Fruit fly (Drosophila melanogaster): Measurements from ENCODE around the gene nerfin-2.

Gene nerfin-2

dm6 chr3R:10114915-10115534 is 44.1 kb downstream of the nerfin-2 start (continued):
- TF ChIP-seq CG8632 (GFP tag; optimal IDR thresholded peaks at IDR 0.05) = no peak
- no peak for TF ChIP-seq Sox15 (GFP tag; optimal IDR thresholded peaks at IDR 0.05)
- TF ChIP-seq Eip78C (GFP tag) = peak; percentile 79
- TF ChIP-seq acj6 (GFP tag; optimal IDR thresholded peaks at IDR 0.05) = no peak
- TF ChIP-seq vri (GFP tag; optimal IDR thresholded peaks at IDR 0.05) = no peak
- TF ChIP-seq CG10669 (GFP tag; optimal IDR thresholded peaks at IDR 0.05) = peak; percentile 18
- no peak for TF ChIP-seq Hr4 (GFP tag; optimal IDR thresholded peaks at IDR 0.05)
- no peak for TF ChIP-seq CG11902 (GFP tag; optimal IDR thresholded peaks at IDR 0.05)
- no peak for TF ChIP-seq CG1621 (tag; optimal IDR thresholded peaks at IDR 0.05)
- TF ChIP-seq Eip93F (GFP tag; optimal IDR thresholded peaks at IDR 0.05) = no peak
- TF ChIP-seq spab (GFP tag; optimal IDR thresholded peaks at IDR 0.05) = peak; percentile 14
- no peak for TF ChIP-seq CG6163 (GFP tag; IDR thresholded peaks at IDR 0.05)
- TF ChIP-seq Ets96B (tag; optimal IDR thresholded peaks at IDR 0.05) = no peak
- no peak for TF ChIP-seq Hr39 (GFP tag; optimal IDR thresholded peaks at IDR 0.05)
- TF ChIP-seq svp (GFP tag) = peak; percentile 63
- TF ChIP-seq fd59A (GFP tag; optimal IDR thresholded peaks at IDR 0.05) = no peak
- peak; percentile 56 to 65 for TF ChIP-seq ss (GFP tag; optimal IDR thresholded peaks at IDR 0.05)
- no peak for TF ChIP-seq CG16779 (tag; optimal IDR thresholded peaks at IDR 0.05)
- TF ChIP-seq CG3032 (tag; optimal IDR thresholded peaks at IDR 0.05) = no peak
- TF ChIP-seq Met (GFP tag; optimal IDR thresholded peaks at IDR 0.05) = no peak

- TF ChIP-seq CG4318 (GFP tag; optimal IDR thresholded peaks at IDR 0.05) (no peak), Sox102F (GFP tag; optimal IDR thresholded peaks at IDR 0.05) (no peak), eg (GFP tag; IDR thresholded peaks at IDR 0.05) (no peak), fkh (GFP tag; optimal IDR thresholded peaks at IDR 0.05) (no peak), CG31627 (GFP tag; optimal IDR thresholded peaks at IDR 0.05) (no peak), salr (GFP tag; optimal IDR thresholded peaks at IDR 0.05) (no peak), CG8319 (GFP tag; optimal IDR thresholded peaks at IDR 0.05) (no peak)
Measured at dm6 chr3R:10115797-10116196, 44.9 kb downstream of the nerfin-2 start.

dm6 chr3R:10119592-10119991 is 48.7 kb downstream of the nerfin-2 start:
- TF ChIP-seq Eip75B (GFP tag; optimal IDR thresholded peaks at IDR 0.05) = no peak
- TF ChIP-seq CG31627 (GFP tag; optimal IDR thresholded peaks at IDR 0.05) = no peak
- TF ChIP-seq Eip78C (GFP tag) = peak; percentile 45
- no peak for TF ChIP-seq Blimp-1 (GFP tag; optimal IDR thresholded peaks at IDR 0.05)
- TF ChIP-seq vri (GFP tag; optimal IDR thresholded peaks at IDR 0.05) = peak; percentile 30
- no peak for TF ChIP-seq Ets96B (tag; optimal IDR thresholded peaks at IDR 0.05)
- no peak for TF ChIP-seq fd85E (GFP tag; optimal IDR thresholded peaks at IDR 0.05)
- TF ChIP-seq Eip93F (GFP tag; optimal IDR thresholded peaks at IDR 0.05) = no peak
- TF ChIP-seq Smox (GFP tag; optimal IDR thresholded peaks at IDR 0.05) = no peak
- TF ChIP-seq CG11762 (GFP tag; optimal IDR thresholded peaks at IDR 0.05; ENCODE audit: insufficient read depth) = no peak
- no peak for TF ChIP-seq Gug (GFP tag; IDR thresholded peaks at IDR 0.05)
- TF ChIP-seq acj6 (GFP tag; optimal IDR thresholded peaks at IDR 0.05) = no peak

- TF ChIP-seq topi (GFP tag; optimal IDR thresholded peaks at IDR 0.05) (no peak), Hr39 (GFP tag; optimal IDR thresholded peaks at IDR 0.05) (no peak)
Measured at dm6 chr3R:10121266-10121904, 50.5 kb downstream of the nerfin-2 start, which contains the start of the genes gammaSnap2 and ATPsynepsilonL. TSS of gene gammaSnap2 (minus strand) at chr3R:10121400. TSS of gene ATPsynepsilonL (plus strand) at chr3R:10121773.

Measured in whole organism, prepupa.